Worm (Caenorhabditis elegans) whole organism, L1 larva: ENCODE data around the gene slo-2.

Source experiments
- C16A3.4 ChIP-seq: fragments of 150-350 bp; optimal IDR thresholded peaks from 2 replicates; lab custom pipeline; 2014; ENCODE audit warnings: missing biosample characterization, missing genetic modification characterization
- aha-1 ChIP-seq: fragments of 150-350 bp; optimal IDR thresholded peaks from 2 replicates; lab custom pipeline; 2014; ENCODE audit warnings: missing biosample characterization, missing genetic modification characterization
- ceh-82 ChIP-seq, 3 experiments: fragments of 150-350 bp in 1 of 3; sonication (generic microtip) in 2 of 3; optimal IDR thresholded peaks; 2 replicates each; lab custom pipeline; 2014 to 2017; ENCODE audit warnings: missing biosample characterization in 3 of 3, missing genetic modification characterization in 3 of 3
- ces-1 ChIP-seq: fragments of 150-350 bp; optimal IDR thresholded peaks from 2 replicates; lab custom pipeline; 2014; ENCODE audit warnings: missing biosample characterization, missing genetic modification reagents, missing genetic modification characterization
- dpl-1 ChIP-seq, 3 experiments: fragments of 150-350 bp in 2 of 3; sonication (generic microtip) in 1 of 3; optimal IDR thresholded peaks; 2 replicates each; lab custom pipeline; 2014 to 2017; ENCODE audit warnings: missing biosample characterization in 3 of 3, missing genetic modification characterization in 3 of 3, missing genetic modification reagents in 3 of 3
- dsc-1 ChIP-seq: sonication (generic microtip); optimal IDR thresholded peaks from 2 replicates; lab custom pipeline; 2016; ENCODE audit warnings: mild to moderate bottlenecking, missing genetic modification characterization, missing compliant biosample characterization
- efl-1 ChIP-seq, 4 experiments: fragments of 150-350 bp; optimal IDR thresholded peaks in 3 of 4; peaks in 1 of 4; 1 replicate in 1 of 4; 2 replicates in 3 of 4; lab custom pipeline; 2014; ENCODE audit warnings: missing biosample characterization in 2 of 4, missing genetic modification characterization in 2 of 4, missing genetic modification reagents in 2 of 4
- elt-3 ChIP-seq, 6 experiments: fragments of 150-350 bp in 1 of 6; sonication (generic microtip); optimal IDR thresholded peaks; 2 replicates each; lab custom pipeline; 2017 to 2018; ENCODE audit warnings: missing biosample characterization in 6 of 6, missing genetic modification characterization in 6 of 6, inconsistent platforms in 1 of 6
- ets-5 ChIP-seq: fragments of 200-800 bp; sonication (Bioruptor generic); IDR thresholded peaks from 2 replicates; pipeline ENCODE4 v1.3.6; 2022; ENCODE audit warnings: missing genetic modification characterization, missing compliant biosample characterization
- fkh-4 ChIP-seq: sonication (generic microtip); optimal IDR thresholded peaks from 2 replicates; lab custom pipeline; 2016; ENCODE audit warnings: missing compliant biosample characterization, missing genetic modification characterization, borderline replicate concordance
- grh-1 ChIP-seq: fragments of 200-800 bp; sonication (Bioruptor generic); IDR thresholded peaks from 2 replicates; pipeline ENCODE4 v1.3.6; 2022; ENCODE audit warnings: missing genetic modification reagents, missing genetic modification characterization, missing compliant biosample characterization
- hlh-17 ChIP-seq: fragments of 200-800 bp; sonication (Bioruptor generic); optimal IDR thresholded peaks from 2 replicates; lab custom pipeline; 2018; ENCODE audit warnings: missing genetic modification characterization, mild to moderate bottlenecking, missing compliant biosample characterization, moderate library complexity, borderline replicate concordance
- hlh-4 ChIP-seq: sonication (generic microtip); optimal IDR thresholded peaks from 2 replicates; lab custom pipeline; 2016; ENCODE audit warnings: mild to moderate bottlenecking, missing genetic modification characterization, missing compliant biosample characterization
- hpl-2 ChIP-seq: fragments of 150-350 bp; optimal IDR thresholded peaks from 2 replicates; lab custom pipeline; 2014; ENCODE audit warnings: missing biosample characterization, missing genetic modification reagents, missing genetic modification characterization
- irx-1 ChIP-seq: sonication (generic microtip); optimal IDR thresholded peaks from 2 replicates; lab custom pipeline; 2016; ENCODE audit warnings: missing genetic modification characterization, missing compliant biosample characterization
- jun-1 ChIP-seq: fragments of 150-350 bp; optimal IDR thresholded peaks from 2 replicates; lab custom pipeline; 2014; ENCODE audit warnings: missing biosample characterization, missing genetic modification reagents, missing genetic modification characterization
- lin-14 ChIP-seq: fragments of 200-800 bp; sonication (Bioruptor generic); optimal IDR thresholded peaks from 2 replicates; lab custom pipeline; 2018; ENCODE audit warnings: mild to moderate bottlenecking, missing genetic modification characterization, moderate library complexity, missing compliant biosample characterization
- lin-15B ChIP-seq: fragments of 150-350 bp; sonication (generic microtip); optimal IDR thresholded peaks from 3 replicates; lab custom pipeline; 2014; ENCODE audit warnings: missing biosample characterization, missing genetic modification characterization
- lin-39 ChIP-seq: fragments of 150-350 bp; optimal IDR thresholded peaks from 2 replicates; lab custom pipeline; 2014; ENCODE audit warnings: missing biosample characterization, missing genetic modification reagents, missing genetic modification characterization
- lsy-2 ChIP-seq, 2 experiments: fragments of 150-350 bp; optimal IDR thresholded peaks; 2 replicates each; lab custom pipeline; 2014; ENCODE audit warnings: missing biosample characterization in 2 of 2, missing genetic modification characterization in 2 of 2
- mdl-1 ChIP-seq, 2 experiments: fragments of 150-350 bp; optimal IDR thresholded peaks; 2 replicates each; lab custom pipeline; 2014 to 2017; ENCODE audit warnings: missing biosample characterization in 2 of 2, missing genetic modification characterization in 2 of 2, inconsistent platforms in 1 of 2
- mep-1 ChIP-seq: fragments of 150-350 bp; optimal IDR thresholded peaks from 2 replicates; lab custom pipeline; 2014; ENCODE audit warnings: missing biosample characterization, missing genetic modification characterization
- nhr-11 ChIP-seq: fragments of 150-350 bp; optimal IDR thresholded peaks from 2 replicates; lab custom pipeline; 2014; ENCODE audit warnings: missing biosample characterization, missing genetic modification characterization
- nhr-12 ChIP-seq: sonication (generic microtip); optimal IDR thresholded peaks from 2 replicates; lab custom pipeline; 2017; ENCODE audit warnings: missing biosample characterization, missing genetic modification characterization
- nhr-20 ChIP-seq: sonication (generic microtip); optimal IDR thresholded peaks from 2 replicates; lab custom pipeline; 2016; ENCODE audit warnings: mild to moderate bottlenecking, missing genetic modification characterization, missing compliant biosample characterization
- nhr-28 ChIP-seq: fragments of 150-350 bp; optimal IDR thresholded peaks from 2 replicates; lab custom pipeline; 2014; ENCODE audit warnings: missing biosample characterization, missing genetic modification characterization
- nhr-47 ChIP-seq: sonication (generic microtip); optimal IDR thresholded peaks from 2 replicates; lab custom pipeline; 2016; ENCODE audit warnings: mild to moderate bottlenecking, missing genetic modification characterization, moderate library complexity, missing compliant biosample characterization
- nhr-71 ChIP-seq: sonication (generic microtip); optimal IDR thresholded peaks from 2 replicates; lab custom pipeline; 2016; ENCODE audit warnings: mild to moderate bottlenecking, missing genetic modification characterization, moderate library complexity, missing compliant biosample characterization
- nhr-84 ChIP-seq: sonication (generic microtip); optimal IDR thresholded peaks from 2 replicates; lab custom pipeline; 2017; ENCODE audit warnings: missing biosample characterization, missing genetic modification characterization
- nhr-85 ChIP-seq: sonication (generic microtip); peaks from one replicate; lab custom pipeline; 2016; ENCODE audit warnings: missing genetic modification characterization, inconsistent platforms, missing compliant biosample characterization
- nhr-90 ChIP-seq: sonication (generic microtip); optimal IDR thresholded peaks from 2 replicates; lab custom pipeline; 2016; ENCODE audit warnings: mild to moderate bottlenecking, missing genetic modification characterization, missing compliant biosample characterization; ENCODE audit not compliant: poor library complexity
- pqm-1 ChIP-seq: sonication (generic microtip); optimal IDR thresholded peaks from 3 replicates; lab custom pipeline; 2017; ENCODE audit warnings: missing biosample characterization, missing genetic modification characterization
- skn-1 ChIP-seq: fragments of 150-350 bp; optimal IDR thresholded peaks from 2 replicates; lab custom pipeline; 2014; ENCODE audit warnings: missing biosample characterization, missing genetic modification characterization
- sox-4 ChIP-seq: sonication (generic microtip); optimal IDR thresholded peaks from 2 replicates; lab custom pipeline; 2016; ENCODE audit warnings: missing genetic modification characterization, missing compliant biosample characterization
- sptf-1 ChIP-seq: fragments of 150-350 bp; optimal IDR thresholded peaks from 2 replicates; lab custom pipeline; 2014; ENCODE audit warnings: missing biosample characterization, missing genetic modification characterization
- swsn-7 ChIP-seq: sonication (generic microtip); optimal IDR thresholded peaks from 2 replicates; lab custom pipeline; 2016; ENCODE audit warnings: missing genetic modification characterization, missing compliant biosample characterization
- tlp-1 ChIP-seq: fragments of 150-350 bp; optimal IDR thresholded peaks from 2 replicates; lab custom pipeline; 2014; ENCODE audit warnings: missing biosample characterization, missing genetic modification characterization
- unc-30 ChIP-seq: sonication (generic microtip); optimal IDR thresholded peaks from 2 replicates; lab custom pipeline; 2017; ENCODE audit warnings: missing biosample characterization, missing genetic modification characterization
- unc-62 ChIP-seq: fragments of 150-350 bp; optimal IDR thresholded peaks from 2 replicates; lab custom pipeline; 2014; ENCODE audit warnings: missing biosample characterization, missing genetic modification reagents, missing genetic modification characterization
- unc-86 ChIP-seq: sonication (generic microtip); optimal IDR thresholded peaks from 2 replicates; lab custom pipeline; 2016; ENCODE audit warnings: missing genetic modification characterization, missing compliant biosample characterization
- unc-98 ChIP-seq: fragments of 200-800 bp; sonication (Bioruptor generic); IDR thresholded peaks from 2 replicates; pipeline ENCODE4 v1.3.6; 2022; ENCODE audit warnings: missing genetic modification characterization, missing compliant biosample characterization
- vab-15 ChIP-seq: sonication (generic microtip); optimal IDR thresholded peaks from 2 replicates; lab custom pipeline; 2017; ENCODE audit warnings: missing genotype, mild to moderate bottlenecking, missing genetic modification characterization, missing compliant biosample characterization
- xbp-1 ChIP-seq: sonication (generic microtip); optimal IDR thresholded peaks from 2 replicates; lab custom pipeline; 2016; ENCODE audit warnings: missing genetic modification characterization, missing compliant biosample characterization
- zag-1 ChIP-seq: fragments of 150-350 bp; optimal IDR thresholded peaks from 2 replicates; lab custom pipeline; 2014; ENCODE audit warnings: missing biosample characterization, missing genetic modification characterization
- zip-4 ChIP-seq: fragments of 200-800 bp; sonication (Bioruptor generic); optimal IDR thresholded peaks from 2 replicates; lab custom pipeline; 2018; ENCODE audit warnings: mild to moderate bottlenecking, missing genetic modification characterization, moderate library complexity, missing compliant biosample characterization
- ztf-11 ChIP-seq, 2 experiments: sonication (generic microtip); optimal IDR thresholded peaks; 2 replicates each; lab custom pipeline; 2016 to 2017; ENCODE audit warnings: missing genetic modification characterization in 2 of 2, missing biosample characterization in 1 of 2, missing compliant biosample characterization in 1 of 2
- ztf-4 ChIP-seq: fragments of 150-350 bp; optimal IDR thresholded peaks from 2 replicates; lab custom pipeline; 2014; ENCODE audit warnings: missing biosample characterization, missing genetic modification characterization

slo-2 gene

ce11 chrX:11377370-11377769 lies 28.4 kb downstream of the slo-2 start, which contains the start of gene tni-1:
TSS of gene tni-1 (minus strand) at chrX:11377470.
- TF ChIP-seq aha-1 (tag; lab: Kevin White, UChicago) = no peak
- no peak for TF ChIP-seq ztf-11 (tag; optimal IDR thresholded peaks at IDR 0.05; lab: Kevin White, UChicago)
- TF ChIP-seq fkh-4 (tag; lab: Kevin White, UChicago) = no peak
- no peak for TF ChIP-seq ztf-4 (tag; lab: Kevin White, UChicago)
- no peak for TF ChIP-seq lsy-2 (tag; optimal IDR thresholded peaks at IDR 0.05; lab: Kevin White, UChicago)
- no peak for TF ChIP-seq nhr-12 (tag; lab: Kevin White, UChicago)
- TF ChIP-seq grh-1 (GFP tag; lab: Robert Waterston, UW) = no peak

- peak; percentile 23 for TF ChIP-seq dsc-1 (tag; lab: Kevin White, UChicago)
- TF ChIP-seq lsy-2 (tag; optimal IDR thresholded peaks at IDR 0.05; lab: Kevin White, UChicago) = no peak
- TF ChIP-seq hlh-4 (tag; lab: Kevin White, UChicago) = peak; percentile 66
Observed at ce11 chrX:11375509-11375908, 30.2 kb downstream of the slo-2 start, which contains the start of gene F42E11.3. TSS of gene F42E11.3 (minus strand) at chrX:11375609.

- TF ChIP-seq hpl-2 = no peak
- TF ChIP-seq irx-1 (tag; lab: Kevin White, UChicago) = no peak
- no peak for TF ChIP-seq ces-1 (GFP tag; lab: Kevin White, UChicago)
- no peak for TF ChIP-seq hlh-17
Observed at ce11 chrX:11370090-11370489, 35.6 kb downstream of the slo-2 start.

ce11 chrX:11368845-11369244 lies 36.9 kb downstream of the slo-2 start:
- TF ChIP-seq nhr-11 (tag; lab: Kevin White, UChicago) (no peak), nhr-85 (tag; lab: Kevin White, UChicago) (no peak), vab-15 (peak; percentile 10), xbp-1 (tag; lab: Kevin White, UChicago) (no peak), lin-14 (GFP tag; lab: Kevin White, UChicago) (peak; percentile 33), mep-1 (no peak), unc-30 (no peak), unc-98 (GFP tag; lab: Robert Waterston, UW) (no peak), nhr-90 (tag; lab: Kevin White, UChicago) (no peak), sptf-1 (tag; lab: Kevin White, UChicago) (no peak), ets-5 (no peak), skn-1 (tag; lab: Kevin White, UChicago) (no peak), nhr-71 (peak; percentile 25), ceh-82 (tag; optimal IDR thresholded peaks at IDR 0.05; lab: Kevin White, UChicago) (no peak), grh-1 (GFP tag; lab: Robert Waterston, UW) (no peak), zag-1 (tag; lab: Kevin White, UChicago) (no peak), elt-3 (tag; optimal IDR thresholded peaks at IDR 0.05; lab: Kevin White, UChicago) (no peak), mdl-1 (tag; optimal IDR thresholded peaks at IDR 0.05; lab: Kevin White, UChicago) (no peak), efl-1 (optimal IDR thresholded peaks at IDR 0.05; lab: Kevin White, UChicago) (no peak), efl-1 (GFP tag; optimal IDR thresholded peaks at IDR 0.05 in 1 of 2; lab: Kevin White, UChicago) (peak in 1 of 2 experiments; percentile 39), tlp-1 (no peak), ztf-11 (tag; optimal IDR thresholded peaks at IDR 0.05; lab: Kevin White, UChicago) (peak in 1 of 2 experiments; percentile 37), C16A3.4 (tag; lab: Kevin White, UChicago) (no peak), pqm-1 (no peak), nhr-28 (tag; lab: Kevin White, UChicago) (no peak), nhr-47 (no peak), swsn-7 (no peak), dsc-1 (tag; lab: Kevin White, UChicago) (peak; percentile 46), dpl-1 (GFP tag; optimal IDR thresholded peaks at IDR 0.05; lab: Kevin White, UChicago) (no peak), zip-4 (GFP tag; lab: Kevin White, UChicago) (no peak), nhr-20 (tag; lab: Kevin White, UChicago) (no peak), sox-4 (tag; lab: Kevin White, UChicago) (no peak), nhr-84 (no peak), lin-15B (tag; lab: Kevin White, UChicago) (no peak), lin-39 (tag; lab: Kevin White, UChicago) (no peak), unc-86 (no peak), unc-62 (GFP tag; lab: Kevin White, UChicago) (no peak), irx-1 (tag; lab: Kevin White, UChicago) (no peak), jun-1 (tag; lab: Kevin White, UChicago) (no peak)
